Worm (Caenorhabditis elegans) whole organism, early embryonic: ENCODE data around the gene srt-34.

Experiments
- B0310.2 ChIP-seq: sonication (generic microtip); optimal IDR thresholded peaks from 2 replicates; lab custom pipeline; 2016; ENCODE audit warnings: mild to moderate bottlenecking, missing genetic modification characterization, missing compliant biosample characterization
- F13C5.2 ChIP-seq: sonication (generic microtip); optimal IDR thresholded peaks from 2 replicates; lab custom pipeline; 2017; ENCODE audit warnings: mild to moderate bottlenecking, missing genetic modification characterization, inconsistent platforms, missing compliant biosample characterization
- aly-1 ChIP-seq: sonication (generic microtip); optimal IDR thresholded peaks from 2 replicates; lab custom pipeline; 2016; ENCODE audit warnings: missing genetic modification characterization, missing compliant biosample characterization
- ama-1 ChIP-seq: fragments of 150-350 bp; optimal IDR thresholded peaks from 2 replicates; lab custom pipeline; 2014
- ceh-13 ChIP-seq: fragments of 200-800 bp; sonication (Bioruptor generic); optimal IDR thresholded peaks from 2 replicates; lab custom pipeline; 2018; ENCODE audit warnings: mild to moderate bottlenecking, missing genetic modification characterization, missing compliant biosample characterization
- ceh-36 ChIP-seq: sonication (generic microtip); optimal IDR thresholded peaks from 2 replicates; lab custom pipeline; 2016; ENCODE audit warnings: missing genetic modification characterization, inconsistent platforms, missing compliant biosample characterization
- flt-1 ChIP-seq: fragments of 200-800 bp; sonication (Bioruptor generic); IDR thresholded peaks from 2 replicates; pipeline ENCODE4 v1.3.6; 2022; ENCODE audit warnings: missing genetic modification characterization, missing compliant biosample characterization
- scrt-1 ChIP-seq: fragments of 200-800 bp; sonication (Bioruptor generic); IDR thresholded peaks from 2 replicates; pipeline ENCODE4 v1.3.6; 2022; ENCODE audit warnings: missing genetic modification characterization, missing compliant biosample characterization
- tbx-11 ChIP-seq: fragments of 200-800 bp; sonication (Bioruptor generic); IDR thresholded peaks from 2 replicates; pipeline ENCODE4 v1.3.6; 2022; ENCODE audit warnings: missing genetic modification characterization, missing compliant biosample characterization
- tra-4 ChIP-seq: sonication (generic microtip); optimal IDR thresholded peaks from 2 replicates; lab custom pipeline; 2017; ENCODE audit warnings: missing genetic modification characterization, missing compliant biosample characterization

- no peak for TF ChIP-seq ama-1
- no peak for TF ChIP-seq aly-1 (tag; lab: Kevin White, UChicago)
- TF ChIP-seq tbx-11 (GFP tag; lab: Robert Waterston, UW): no peak
- no peak for TF ChIP-seq B0310.2
- no peak for TF ChIP-seq scrt-1
- no peak for TF ChIP-seq flt-1
- TF ChIP-seq tra-4 (tag; lab: Kevin White, UChicago): no peak
- no peak for TF ChIP-seq F13C5.2
- TF ChIP-seq ceh-13: no peak
- TF ChIP-seq ceh-36 (tag; lab: Kevin White, UChicago): no peak
Observed at ce11 chrV:2826815-2827214, 8.8 kb upstream of the srt-34 start, which contains the start of gene T03D3.5.
